Fruit fly (Drosophila melanogaster) whole organism, prepupa: Measurements from ENCODE around the gene CG43175.

Source experiments
- CG10631 ChIP-seq: fragments of 200-800 bp; sonication (Bioruptor generic); optimal IDR thresholded peaks from 2 replicates; lab custom pipeline; 2016; ENCODE audit warnings: missing biosample characterization, missing genetic modification characterization
- CG11762 ChIP-seq: fragments of 200-800 bp; sonication (Bioruptor generic); optimal IDR thresholded peaks from 3 replicates; lab custom pipeline; 2016; ENCODE audit warnings: missing biosample characterization, missing genetic modification characterization; ENCODE audit not compliant: insufficient read depth
- CG11902 ChIP-seq: fragments of 200-800 bp; sonication (Bioruptor generic); optimal IDR thresholded peaks from 3 replicates; lab custom pipeline; 2016; ENCODE audit warnings: missing biosample characterization, missing genetic modification characterization
- CG15336 ChIP-seq: fragments of 200-800 bp; sonication (Bioruptor generic); IDR thresholded peaks from 2 replicates; pipeline ENCODE4 v1.3.6; 2022; ENCODE audit warnings: missing biosample characterization, missing genetic modification characterization
- CG3032 ChIP-seq: fragments of 200-800 bp; optimal IDR thresholded peaks from 2 replicates; lab custom pipeline; 2019; ENCODE audit warnings: missing biosample characterization, mild to moderate bottlenecking, missing genetic modification characterization, moderate library complexity
- CG34406 ChIP-seq: fragments of 200-800 bp; sonication (Bioruptor generic); optimal IDR thresholded peaks from 3 replicates; lab custom pipeline; 2016; ENCODE audit warnings: missing biosample characterization, missing genetic modification characterization
- CG3919 ChIP-seq: fragments of 200-800 bp; sonication (Bioruptor generic); optimal IDR thresholded peaks from 3 replicates; lab custom pipeline; 2016; ENCODE audit warnings: missing biosample characterization, missing genetic modification characterization
- CG4318 ChIP-seq: fragments of 200-800 bp; sonication (Bioruptor generic); optimal IDR thresholded peaks from 3 replicates; lab custom pipeline; 2017; ENCODE audit warnings: missing biosample characterization, mild to moderate bottlenecking, missing genetic modification characterization
- CG6163 ChIP-seq: fragments of 200-800 bp; sonication (Bioruptor generic); IDR thresholded peaks from 3 replicates; pipeline ENCODE4 v1.3.6; 2022; ENCODE audit warnings: missing biosample characterization, missing genetic modification characterization
- CG6808 ChIP-seq: fragments of 200-800 bp; sonication (Bioruptor generic); optimal IDR thresholded peaks from 3 replicates; lab custom pipeline; 2017; ENCODE audit warnings: missing biosample characterization, missing genetic modification characterization, mild to moderate bottlenecking, moderate library complexity, missing genetic modification reagents
- CG6854 ChIP-seq: fragments of 200-800 bp; sonication (Bioruptor generic); optimal IDR thresholded peaks from 2 replicates; lab custom pipeline; 2017; ENCODE audit warnings: missing biosample characterization, mild to moderate bottlenecking, missing genetic modification characterization
- CG8119 ChIP-seq: fragments of 200-800 bp; sonication (Bioruptor generic); IDR thresholded peaks from 3 replicates; pipeline ENCODE4 v1.3.6; 2022; ENCODE audit warnings: missing biosample characterization, missing genetic modification characterization
- CG8632 ChIP-seq: fragments of 200-800 bp; sonication (Bioruptor generic); optimal IDR thresholded peaks from 3 replicates; lab custom pipeline; 2016; ENCODE audit warnings: missing biosample characterization, missing genetic modification characterization
- CG9139 ChIP-seq: fragments of 200-800 bp; sonication (Bioruptor generic); optimal IDR thresholded peaks from 3 replicates; lab custom pipeline; 2017; ENCODE audit warnings: missing biosample characterization, mild to moderate bottlenecking, missing genetic modification characterization
- Eip75B ChIP-seq: fragments of 200-800 bp; sonication (Bioruptor generic); optimal IDR thresholded peaks from 3 replicates; lab custom pipeline; 2016; ENCODE audit warnings: missing biosample characterization, missing genetic modification characterization
- Eip78C ChIP-seq: fragments of 200-800 bp; sonication (Bioruptor generic); peaks from one replicate; lab custom pipeline; 2016; ENCODE audit warnings: missing biosample characterization, missing genetic modification characterization
- Eip93F ChIP-seq: fragments of 200-800 bp; sonication (Bioruptor generic); optimal IDR thresholded peaks from 2 replicates; lab custom pipeline; 2016; ENCODE audit warnings: missing biosample characterization, mild to moderate bottlenecking, missing genetic modification characterization
- Ets21C ChIP-seq: fragments of 200-800 bp; sonication (Bioruptor generic); optimal IDR thresholded peaks from 3 replicates; lab custom pipeline; 2016; ENCODE audit warnings: missing biosample characterization, missing genetic modification characterization
- Ets96B ChIP-seq: fragments of 200-800 bp; optimal IDR thresholded peaks from 2 replicates; lab custom pipeline; 2019; ENCODE audit warnings: missing biosample characterization, mild to moderate bottlenecking, missing genetic modification characterization, moderate library complexity
- Lpt ChIP-seq: fragments of 200-800 bp; sonication (Bioruptor generic); optimal IDR thresholded peaks from 3 replicates; lab custom pipeline; 2016; ENCODE audit warnings: missing biosample characterization, missing genetic modification characterization
- Met ChIP-seq: fragments of 200-800 bp; sonication (Bioruptor generic); optimal IDR thresholded peaks from 3 replicates; lab custom pipeline; 2016; ENCODE audit warnings: missing biosample characterization, missing genetic modification characterization
- Sox102F ChIP-seq: fragments of 200-800 bp; sonication (Bioruptor generic); optimal IDR thresholded peaks from 2 replicates; lab custom pipeline; 2016; ENCODE audit warnings: missing biosample characterization, mild to moderate bottlenecking, missing genetic modification characterization
- Sox15 ChIP-seq: fragments of 200-800 bp; sonication (Bioruptor generic); optimal IDR thresholded peaks from 3 replicates; lab custom pipeline; 2016; ENCODE audit warnings: missing biosample characterization, missing genetic modification characterization
- acj6 ChIP-seq: fragments of 200-800 bp; sonication (Bioruptor generic); optimal IDR thresholded peaks from 3 replicates; lab custom pipeline; 2016; ENCODE audit warnings: missing biosample characterization, missing genetic modification characterization
- dsx ChIP-seq: fragments of 200-800 bp; optimal IDR thresholded peaks from 3 replicates; lab custom pipeline; 2019; ENCODE audit warnings: missing biosample characterization, mild to moderate bottlenecking, missing genetic modification characterization, moderate library complexity; ENCODE audit not compliant: poor library complexity, severe bottlenecking
- eg ChIP-seq: fragments of 200-800 bp; sonication (Bioruptor generic); IDR thresholded peaks from 3 replicates; pipeline ENCODE4 v1.3.6; 2022; ENCODE audit warnings: missing biosample characterization, missing genetic modification characterization
- esn ChIP-seq: fragments of 200-800 bp; sonication (Bioruptor generic); optimal IDR thresholded peaks from 2 replicates; lab custom pipeline; 2016; ENCODE audit warnings: missing biosample characterization, mild to moderate bottlenecking, missing genetic modification characterization, moderate library complexity
- fkh ChIP-seq: fragments of 200-800 bp; sonication (Bioruptor generic); optimal IDR thresholded peaks from 3 replicates; lab custom pipeline; 2017; ENCODE audit warnings: missing biosample characterization, mild to moderate bottlenecking, missing genetic modification characterization, moderate library complexity
- lz ChIP-seq: fragments of 200-800 bp; sonication (Bioruptor generic); optimal IDR thresholded peaks from 3 replicates; lab custom pipeline; 2016; ENCODE audit warnings: missing biosample characterization, missing genetic modification characterization
- pdm3 ChIP-seq: fragments of 200-800 bp; sonication (Bioruptor generic); optimal IDR thresholded peaks from 3 replicates; lab custom pipeline; 2016; ENCODE audit warnings: missing biosample characterization, missing genetic modification characterization
- ss ChIP-seq, 2 experiments: fragments of 200-800 bp; sonication (Bioruptor generic); optimal IDR thresholded peaks; 2 replicates in 1 of 2; 3 replicates in 1 of 2; lab custom pipeline; 2017 to 2018; ENCODE audit warnings: mild to moderate bottlenecking in 2 of 2, missing biosample characterization in 2 of 2, missing genetic modification characterization in 2 of 2, moderate library complexity in 1 of 2
- svp ChIP-seq: fragments of 200-800 bp; sonication (Bioruptor generic); peaks from one replicate; lab custom pipeline; 2016; ENCODE audit warnings: missing biosample characterization, missing genetic modification characterization
- topi ChIP-seq: fragments of 200-800 bp; sonication (Bioruptor generic); optimal IDR thresholded peaks from 3 replicates; lab custom pipeline; 2016; ENCODE audit warnings: missing biosample characterization, missing genetic modification characterization
- vri ChIP-seq: fragments of 200-800 bp; sonication (Bioruptor generic); optimal IDR thresholded peaks from 3 replicates; lab custom pipeline; 2016; ENCODE audit warnings: missing biosample characterization, mild to moderate bottlenecking, missing genetic modification characterization

Gene CG43175

DNA sequence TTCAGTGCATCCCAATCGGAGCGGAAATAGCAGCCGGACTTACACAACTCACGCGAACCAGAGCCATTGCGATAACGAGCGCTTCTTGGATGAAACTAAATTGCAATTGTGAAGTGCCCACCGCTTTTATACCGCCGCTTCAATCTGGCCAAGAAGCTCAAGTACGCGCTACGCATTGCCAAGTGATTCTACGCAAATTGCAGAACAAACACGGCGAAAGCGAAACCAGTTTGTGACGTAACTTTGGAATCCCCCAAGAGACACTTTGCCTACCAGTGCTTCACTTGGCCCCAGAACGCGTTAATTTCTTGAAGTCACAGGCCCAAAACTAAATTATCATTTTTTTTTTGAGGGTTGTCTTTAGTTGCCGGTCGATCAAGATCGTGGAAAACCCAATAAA, 19.1 kb upstream of the CG43175 start, which contains the start of gene Edg91:
TSS of gene Edg91 (minus strand) at position 101 of the 400 bp plus-strand sequence.
- TF ChIP-seq CG3032 (no peak), fkh (GFP tag; lab: Kevin White, UChicago) (no peak), CG15336 (GFP tag; lab: Robert Waterston, UW) (no peak), CG11762 (no peak), dsx (GFP tag; lab: Kevin White, UChicago) (no peak), Sox15 (GFP tag; lab: Kevin White, UChicago) (no peak), CG3919 (GFP tag; lab: Kevin White, UChicago) (no peak), CG4318 (GFP tag; lab: Kevin White, UChicago) (no peak), Sox102F (GFP tag; lab: Kevin White, UChicago) (no peak), CG10631 (GFP tag; lab: Kevin White, UChicago) (no peak), eg (no peak), acj6 (GFP tag; lab: Kevin White, UChicago) (no peak), CG9139 (GFP tag; lab: Kevin White, UChicago) (no peak), lz (no peak), Ets21C (GFP tag; lab: Kevin White, UChicago) (no peak), Met (GFP tag; lab: Kevin White, UChicago) (no peak), CG11902 (no peak), CG6163 (no peak), Eip93F (no peak)

DNA sequence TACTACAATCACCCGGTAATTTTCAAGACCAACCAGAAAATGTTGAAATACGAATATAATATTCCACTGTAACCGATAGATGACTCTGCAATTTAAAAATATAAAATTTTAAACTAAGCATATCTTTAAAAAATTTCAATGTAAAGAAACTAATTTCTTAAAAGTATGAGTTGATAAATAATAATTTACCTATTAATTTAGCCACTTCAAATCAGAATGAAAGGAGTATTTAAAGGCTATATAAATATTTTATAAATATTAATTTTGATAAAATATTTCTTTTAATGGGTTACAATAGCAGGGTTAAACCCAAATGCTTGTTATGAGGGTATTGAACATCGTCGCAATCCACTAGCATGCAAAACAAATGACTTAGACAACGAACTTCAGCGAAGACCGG, 18.7 kb upstream of the CG43175 start:
- peak; percentile 45 for TF ChIP-seq Eip78C (GFP tag; lab: Kevin White, UChicago)
- TF ChIP-seq Sox15 (GFP tag; lab: Kevin White, UChicago), result no peak
- TF ChIP-seq fkh (GFP tag; lab: Kevin White, UChicago), result no peak
- TF ChIP-seq CG6808 (GFP tag; lab: Kevin White, UChicago), result no peak

- no peak for TF ChIP-seq CG4318 (GFP tag; lab: Kevin White, UChicago)
- TF ChIP-seq Ets96B (tag; lab: Kevin White, UChicago), result no peak
- no peak for TF ChIP-seq CG8119 (GFP tag; lab: Robert Waterston, UW)
- TF ChIP-seq Eip93F, result no peak
- TF ChIP-seq pdm3 (GFP tag; lab: Kevin White, UChicago), result no peak
Measured at dm6 chr3R:17612587-17612986, 17.9 kb upstream of the CG43175 start, which contains the start of gene CG34281. Gene CG34281, plus strand, starts transcription at chr3R:17612887.

dm6 chr3R:17613549-17613948, 17.0 kb upstream of the CG43175 start, which contains the start of gene CG14327:
Gene CG14327, plus strand, starts transcription at chr3R:17613709.
- TF ChIP-seq Eip78C (GFP tag; lab: Kevin White, UChicago) (peak; percentile 25), pdm3 (GFP tag; lab: Kevin White, UChicago) (no peak), CG6163 (no peak), vri (peak; percentile 34), ss (GFP tag; optimal IDR thresholded peaks at IDR 0.05; lab: Kevin White, UChicago) (peak; percentile 24 to 47), svp (no peak)

- TF ChIP-seq Ets21C (GFP tag; lab: Kevin White, UChicago) (no peak), Lpt (GFP tag; lab: Kevin White, UChicago) (no peak), Eip75B (GFP tag; lab: Kevin White, UChicago) (no peak), CG6854 (no peak), topi (no peak), CG8632 (GFP tag; lab: Kevin White, UChicago) (no peak), esn (no peak), CG34406 (GFP tag; lab: Kevin White, UChicago) (no peak), Ets96B (tag; lab: Kevin White, UChicago) (no peak), eg (no peak)
Measured at dm6 chr3R:17615076-17615475, 15.4 kb upstream of the CG43175 start.
